Fruit fly (Drosophila melanogaster): ENCODE measurements around the gene CG15382.

- no peak for TF ChIP-seq CTCF (optimal IDR thresholded peaks at IDR 0.05)
- no peak for TF ChIP-seq CG8478 (optimal IDR thresholded peaks at IDR 0.05)
These were observed 12.8 kb downstream of the CG15382 start for dm6 chr2L:2168184-2168893.
